Worm (Caenorhabditis elegans) whole organism, young adult: ENCODE measurements around the gene lin-36.
A peak's percentile ranks its signal among the peaks of the same experiment; 100 is the strongest.

Experiments used
- B0261.1 ChIP-seq: sonication (generic microtip); optimal IDR thresholded peaks from 2 replicates; lab custom pipeline; 2016; ENCODE audit warnings: mild to moderate bottlenecking, missing genetic modification characterization, moderate library complexity, missing compliant biosample characterization
- B0336.3 ChIP-seq: fragments of 200-800 bp; sonication (Bioruptor generic); IDR thresholded peaks from 2 replicates; pipeline ENCODE4 v1.3.6; 2022; ENCODE audit warnings: missing genetic modification characterization, missing compliant biosample characterization
- C17E4.6 ChIP-seq: fragments of 200-800 bp; sonication (Bioruptor generic); IDR thresholded peaks from 2 replicates; pipeline ENCODE4 v1.3.6; 2022; ENCODE audit warnings: missing genetic modification reagents, missing genetic modification characterization, missing compliant biosample characterization
- F10E7.11 ChIP-seq: sonication (generic microtip); optimal IDR thresholded peaks from 2 replicates; lab custom pipeline; 2017; ENCODE audit warnings: mild to moderate bottlenecking, missing genetic modification characterization, moderate library complexity, missing compliant biosample characterization
- F23B12.7 ChIP-seq: sonication (generic microtip); optimal IDR thresholded peaks from 2 replicates; lab custom pipeline; 2017; ENCODE audit warnings: missing genetic modification characterization, mild to moderate bottlenecking, missing compliant biosample characterization, antibody characterized with exemption, moderate library complexity; ENCODE audit not compliant: insufficient read depth
- F33H1.4 ChIP-seq: fragments of 200-800 bp; sonication (Bioruptor generic); IDR thresholded peaks from 2 replicates; pipeline ENCODE4 v1.3.6; 2022; ENCODE audit warnings: missing genetic modification reagents, missing genetic modification characterization, missing compliant biosample characterization
- F37B4.10 ChIP-seq: fragments of 200-800 bp; sonication (Bioruptor generic); IDR thresholded peaks from 2 replicates; pipeline ENCODE4 v1.3.6; 2022; ENCODE audit warnings: missing genetic modification characterization, missing compliant biosample characterization
- F52B5.7 ChIP-seq: sonication (generic microtip); optimal IDR thresholded peaks from 2 replicates; lab custom pipeline; 2016; ENCODE audit warnings: mild to moderate bottlenecking, missing genetic modification characterization, missing compliant biosample characterization
- T07F8.4 ChIP-seq: sonication (generic microtip); optimal IDR thresholded peaks from 2 replicates; lab custom pipeline; 2016; ENCODE audit warnings: mild to moderate bottlenecking, missing genetic modification characterization, moderate library complexity, missing compliant biosample characterization
- T26A5.8 ChIP-seq: sonication (generic microtip); optimal IDR thresholded peaks from 2 replicates; lab custom pipeline; 2016; ENCODE audit warnings: missing genetic modification characterization, missing compliant biosample characterization
- ZK185.1 ChIP-seq: sonication (generic microtip); optimal IDR thresholded peaks from 2 replicates; lab custom pipeline; 2016; ENCODE audit warnings: mild to moderate bottlenecking, missing genetic modification characterization, missing compliant biosample characterization; ENCODE audit not compliant: poor library complexity, severe bottlenecking
- aptf-2 ChIP-seq: fragments of 200-800 bp; sonication (Bioruptor generic); conservative IDR thresholded peaks from 2 replicates; pipeline ENCODE4 v1.3.6; 2022; ENCODE audit warnings: missing genetic modification reagents, missing genetic modification characterization, missing compliant biosample characterization
- attf-3 ChIP-seq: fragments of 200-800 bp; sonication (Bioruptor generic); conservative IDR thresholded peaks from 2 replicates; pipeline ENCODE4 v1.3.6; 2022; ENCODE audit warnings: missing genetic modification reagents, missing genetic modification characterization, missing compliant biosample characterization
- ceh-100 ChIP-seq: fragments of 200-800 bp; sonication (Bioruptor generic); IDR thresholded peaks from 2 replicates; pipeline ENCODE4 v1.3.6; 2022; ENCODE audit warnings: missing genetic modification reagents, missing genetic modification characterization, missing compliant biosample characterization
- ceh-58 ChIP-seq: fragments of 200-800 bp; sonication (Bioruptor generic); IDR thresholded peaks from 2 replicates; pipeline ENCODE4 v1.3.6; 2022; ENCODE audit warnings: missing genetic modification characterization, missing compliant biosample characterization
- chd-7 ChIP-seq: sonication (generic microtip); optimal IDR thresholded peaks from 2 replicates; lab custom pipeline; 2016; ENCODE audit warnings: mild to moderate bottlenecking, missing genetic modification characterization, moderate library complexity, missing compliant biosample characterization
- dox-1 ChIP-seq: fragments of 200-800 bp; sonication (Bioruptor generic); IDR thresholded peaks from 2 replicates; pipeline ENCODE4 v1.3.6; 2022; ENCODE audit warnings: missing genetic modification reagents, missing genetic modification characterization, missing compliant biosample characterization
- efl-1 ChIP-seq: fragments of 150-350 bp; optimal IDR thresholded peaks from 2 replicates; lab custom pipeline; 2014; ENCODE audit warnings: missing biosample characterization, missing genetic modification reagents, missing genetic modification characterization
- egl-18 ChIP-seq: fragments of 200-800 bp; sonication (Bioruptor generic); IDR thresholded peaks from 2 replicates; pipeline ENCODE4 v1.3.6; 2022; ENCODE audit warnings: missing genetic modification reagents, missing genetic modification characterization, missing compliant biosample characterization
- egrh-3 ChIP-seq: fragments of 200-800 bp; sonication (Bioruptor generic); IDR thresholded peaks from 2 replicates; pipeline ENCODE4 v1.3.6; 2022; ENCODE audit warnings: missing genetic modification reagents, missing genetic modification characterization, missing compliant biosample characterization
- ekl-4 ChIP-seq: fragments of 200-800 bp; sonication (Bioruptor generic); IDR thresholded peaks from 2 replicates; pipeline ENCODE4 v1.3.6; 2022; ENCODE audit warnings: missing genetic modification reagents, missing genetic modification characterization, missing compliant biosample characterization
- gei-17 ChIP-seq: fragments of 200-800 bp; sonication (Bioruptor generic); optimal IDR thresholded peaks from 2 replicates; lab custom pipeline; 2018; ENCODE audit warnings: mild to moderate bottlenecking, missing genetic modification characterization, missing compliant biosample characterization
- him-1 ChIP-seq: sonication (generic microtip); optimal IDR thresholded peaks from 2 replicates; lab custom pipeline; 2016; ENCODE audit warnings: missing genotype, missing genetic modification reagents, missing genetic modification characterization, missing compliant biosample characterization
- hrde-1 ChIP-seq: sonication (generic microtip); optimal IDR thresholded peaks from 2 replicates; lab custom pipeline; 2016; ENCODE audit warnings: missing genetic modification characterization, mild to moderate bottlenecking, missing compliant biosample characterization, moderate library complexity, missing genotype, missing genetic modification reagents, borderline replicate concordance
- let-607 ChIP-seq, 2 experiments: fragments of 200-800 bp in 1 of 2; sonication (Bioruptor generic) in 1 of 2; sonication (generic microtip) in 1 of 2; optimal IDR thresholded peaks; 2 replicates each; lab custom pipeline; 2016 to 2018; ENCODE audit warnings: mild to moderate bottlenecking in 2 of 2, missing compliant biosample characterization in 2 of 2, missing genetic modification characterization in 2 of 2, moderate library complexity in 2 of 2, missing genotype in 1 of 2
- lin-26 ChIP-seq: fragments of 200-800 bp; sonication (Bioruptor generic); IDR thresholded peaks from 2 replicates; pipeline ENCODE4 v1.3.6; 2022; ENCODE audit warnings: missing genetic modification reagents, missing genetic modification characterization, missing compliant biosample characterization
- lin-35 ChIP-seq, 3 experiments: fragments of 150-350 bp in 2 of 3; sonication (generic microtip) in 1 of 3; optimal IDR thresholded peaks; 2 replicates each; lab custom pipeline; 2014 to 2018; ENCODE audit warnings: missing biosample characterization in 3 of 3, missing genetic modification characterization in 3 of 3, missing genetic modification reagents in 3 of 3
- lin-40 ChIP-seq: sonication (generic microtip); optimal IDR thresholded peaks from 2 replicates; lab custom pipeline; 2016; ENCODE audit warnings: missing genetic modification characterization, mild to moderate bottlenecking, missing compliant biosample characterization, missing genotype, missing genetic modification reagents
- lsy-27 ChIP-seq: sonication (generic microtip); optimal IDR thresholded peaks from 2 replicates; lab custom pipeline; 2017; ENCODE audit warnings: missing genetic modification characterization, mild to moderate bottlenecking, missing compliant biosample characterization, antibody characterized with exemption, missing genotype, borderline replicate concordance; ENCODE audit not compliant: insufficient read depth
- madf-3 ChIP-seq: fragments of 200-800 bp; sonication (Bioruptor generic); IDR thresholded peaks from 2 replicates; pipeline ENCODE4 v1.3.6; 2022; ENCODE audit warnings: missing genetic modification reagents, missing genetic modification characterization, missing compliant biosample characterization
- madf-6 ChIP-seq: fragments of 200-800 bp; sonication (Bioruptor generic); IDR thresholded peaks from 2 replicates; pipeline ENCODE4 v1.3.6; 2022; ENCODE audit warnings: missing genetic modification reagents, missing genetic modification characterization, missing compliant biosample characterization
- madf-8 ChIP-seq: fragments of 200-800 bp; sonication (Bioruptor generic); conservative IDR thresholded peaks from 2 replicates; pipeline ENCODE4 v1.3.6; 2022; ENCODE audit warnings: missing genetic modification reagents, missing genetic modification characterization, missing compliant biosample characterization
- mel-28 ChIP-seq: sonication (generic microtip); optimal IDR thresholded peaks from 2 replicates; lab custom pipeline; 2016; ENCODE audit warnings: borderline replicate concordance, mild to moderate bottlenecking, missing genetic modification characterization, missing compliant biosample characterization
- nfyb-1 ChIP-seq: fragments of 200-800 bp; sonication (Bioruptor generic); IDR thresholded peaks from 2 replicates; pipeline ENCODE4 v1.3.6; 2022; ENCODE audit warnings: missing genetic modification reagents, missing genetic modification characterization, missing compliant biosample characterization
- nhr-120 ChIP-seq: fragments of 200-800 bp; sonication (Bioruptor generic); IDR thresholded peaks from 2 replicates; pipeline ENCODE4 v1.3.6; 2022; ENCODE audit warnings: missing genetic modification characterization, missing compliant biosample characterization
- nhr-27 ChIP-seq: fragments of 200-800 bp; sonication (Bioruptor generic); optimal IDR thresholded peaks from 2 replicates; lab custom pipeline; 2018; ENCODE audit warnings: mild to moderate bottlenecking, missing genetic modification characterization, moderate library complexity, missing compliant biosample characterization
- nhr-80 ChIP-seq: sonication (generic microtip); optimal IDR thresholded peaks from 2 replicates; lab custom pipeline; 2016; ENCODE audit warnings: missing genetic modification characterization, missing compliant biosample characterization
- pbrm-1 ChIP-seq: fragments of 200-800 bp; sonication (Bioruptor generic); IDR thresholded peaks from 2 replicates; pipeline ENCODE4 v1.3.6; 2022; ENCODE audit warnings: missing genetic modification reagents, missing genetic modification characterization, missing compliant biosample characterization
- pha-4 ChIP-seq: fragments of 150-350 bp; sonication (generic microtip); optimal IDR thresholded peaks from 2 replicates; lab custom pipeline; 2014; ENCODE audit warnings: missing biosample characterization, missing genetic modification reagents, missing genetic modification characterization
- rcor-1 ChIP-seq: fragments of 200-800 bp; sonication (Bioruptor generic); IDR thresholded peaks from 2 replicates; pipeline ENCODE4 v1.3.6; 2022; ENCODE audit warnings: missing genetic modification reagents, missing genetic modification characterization, missing compliant biosample characterization
- sdz-38 ChIP-seq: sonication (generic microtip); optimal IDR thresholded peaks from 2 replicates; lab custom pipeline; 2016; ENCODE audit warnings: missing genotype, missing genetic modification characterization, missing compliant biosample characterization
- snpc-1.3 ChIP-seq: sonication (generic microtip); optimal IDR thresholded peaks from 2 replicates; lab custom pipeline; 2017; ENCODE audit warnings: missing genetic modification characterization, mild to moderate bottlenecking, missing compliant biosample characterization, antibody characterized with exemption, moderate library complexity, missing genotype, missing genetic modification reagents; ENCODE audit not compliant: insufficient read depth
- snpc-4 ChIP-seq, 5 experiments: fragments of 150-350 bp in 1 of 5; sonication (generic microtip) in 4 of 5; optimal IDR thresholded peaks; 2 replicates each; lab custom pipeline; 2014 to 2018; ENCODE audit warnings: missing genetic modification characterization in 5 of 5, missing biosample characterization in 3 of 5, antibody characterized with exemption in 2 of 5, mild to moderate bottlenecking in 2 of 5, missing compliant biosample characterization in 2 of 5, missing genotype in 2 of 5, moderate library complexity in 2 of 5, missing genetic modification reagents in 1 of 5
- unc-130 ChIP-seq: sonication (generic microtip); optimal IDR thresholded peaks from 2 replicates; lab custom pipeline; 2016; ENCODE audit warnings: missing genetic modification reagents, missing genetic modification characterization, missing compliant biosample characterization
- zim-3 ChIP-seq: sonication (generic microtip); optimal IDR thresholded peaks from 2 replicates; lab custom pipeline; 2017; ENCODE audit warnings: mild to moderate bottlenecking, missing genetic modification characterization, moderate library complexity, missing compliant biosample characterization
- ztf-25 ChIP-seq: fragments of 200-800 bp; sonication (Bioruptor generic); IDR thresholded peaks from 2 replicates; pipeline ENCODE4 v1.3.6; 2022; ENCODE audit warnings: missing genetic modification reagents, missing genetic modification characterization, missing compliant biosample characterization

The lin-36 gene

DNA sequence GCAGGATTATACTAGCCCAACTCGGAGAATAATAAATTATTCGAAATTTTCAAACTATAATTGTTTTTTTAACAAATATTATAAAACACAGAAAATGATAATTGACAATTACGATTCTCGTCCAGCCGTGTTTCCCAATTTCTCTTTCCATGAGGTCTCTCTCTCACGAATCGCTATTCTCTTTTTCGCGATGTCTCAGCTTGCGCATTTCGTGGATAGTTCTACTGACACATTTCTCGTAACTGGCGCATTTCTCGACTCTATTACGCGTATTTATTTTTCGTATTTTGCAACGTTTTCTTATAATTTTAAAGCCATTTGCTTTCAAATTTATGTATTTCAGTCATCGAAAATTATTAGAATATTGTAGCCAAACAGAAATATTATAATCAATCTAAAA, 23.1 kb upstream of the lin-36 start:
- no peak for TF ChIP-seq F52B5.7 (tag; lab: Kevin White, UChicago)
- TF ChIP-seq ztf-25 (GFP tag; lab: Robert Waterston, UW): peak; percentile 100
- peak; percentile 98 for TF ChIP-seq aptf-2 (GFP tag; lab: Robert Waterston, UW)
- peak; percentile 37 for TF ChIP-seq lsy-27
- peak; percentile 76 for TF ChIP-seq madf-8 (GFP tag; lab: Robert Waterston, UW)
- peak; percentile 93 for TF ChIP-seq ekl-4 (GFP tag; lab: Robert Waterston, UW)
- TF ChIP-seq egl-18 (GFP tag; lab: Robert Waterston, UW): peak; percentile 69; the same call in 1 of the 2 replicates
- no peak for TF ChIP-seq nhr-27 (tag; lab: Kevin White, UChicago)
- peak; percentile 84 to 91 for TF ChIP-seq let-607 (tag; optimal IDR thresholded peaks at IDR 0.05; lab: Kevin White, UChicago)
- TF ChIP-seq snpc-1.3 (tag; lab: Kevin White, UChicago): peak; percentile 89
- TF ChIP-seq T07F8.4: peak; percentile 96
- TF ChIP-seq unc-130 (GFP tag; lab: Kevin White, UChicago): peak; percentile 99
- no peak for TF ChIP-seq sdz-38
- TF ChIP-seq ceh-58 (GFP tag; lab: Robert Waterston, UW): no peak
- peak; percentile 97 for TF ChIP-seq lin-26 (GFP tag; lab: Robert Waterston, UW)
- TF ChIP-seq F10E7.11 (tag; lab: Kevin White, UChicago): peak; percentile 38
- TF ChIP-seq gei-17 (GFP tag; lab: Kevin White, UChicago): no peak
- no peak; the same call in none of the 2 replicates for TF ChIP-seq madf-6
- 0 out of 2 replicates have a peak, but pooled peaks have one; percentile 49 for TF ChIP-seq nhr-120 (GFP tag; lab: Robert Waterston, UW)
- TF ChIP-seq F37B4.10 (GFP tag; lab: Robert Waterston, UW): peak; percentile 88; the same call in 1 of the 2 replicates
- no peak; the same call in 1 of the 2 replicates for TF ChIP-seq nfyb-1 (GFP tag; lab: Robert Waterston, UW)
- peak; percentile 95 for TF ChIP-seq pha-4 (tag; lab: Kevin White, UChicago)
- TF ChIP-seq pbrm-1: peak; percentile 98
- peak; percentile 94 for TF ChIP-seq attf-3
- TF ChIP-seq dox-1 (GFP tag; lab: Robert Waterston, UW): peak; percentile 99
- peak; percentile 99 for TF ChIP-seq nhr-80 (tag; lab: Kevin White, UChicago)
- peak; percentile 96 for TF ChIP-seq C17E4.6 (GFP tag; lab: Robert Waterston, UW)
- TF ChIP-seq him-1: peak; percentile 89
- TF ChIP-seq efl-1 (GFP tag; lab: Kevin White, UChicago): peak; percentile 83
- TF ChIP-seq rcor-1 (GFP tag; lab: Robert Waterston, UW): peak; percentile 97
- peak; percentile 95 for TF ChIP-seq chd-7 (tag; lab: Kevin White, UChicago)
- TF ChIP-seq B0261.1 (tag; lab: Kevin White, UChicago): peak; percentile 51
- peak; percentile 96 for TF ChIP-seq madf-3 (GFP tag; lab: Robert Waterston, UW)
- TF ChIP-seq T26A5.8 (tag; lab: Kevin White, UChicago): no peak
- peak; percentile 77 for TF ChIP-seq mel-28 (tag; lab: Kevin White, UChicago)
- TF ChIP-seq ZK185.1: peak; percentile 98
- TF ChIP-seq F23B12.7: peak; percentile 99
- TF ChIP-seq hrde-1: peak; percentile 93
- peak in 2 of 3 experiments; percentile 69 to 97 for TF ChIP-seq lin-35 (GFP tag; optimal IDR thresholded peaks at IDR 0.05; lab: Kevin White, UChicago)
- peak; percentile 90; the same call in 1 of the 2 replicates for TF ChIP-seq B0336.3
- TF ChIP-seq snpc-4 (GFP tag; optimal IDR thresholded peaks at IDR 0.05; lab: Kevin White, UChicago): peak; percentile 83
- peak; percentile 86 to 90 (median 89) for TF ChIP-seq snpc-4 (tag; optimal IDR thresholded peaks at IDR 0.05; lab: Kevin White, UChicago)
- peak; percentile 100 for TF ChIP-seq ceh-100 (GFP tag; lab: Robert Waterston, UW)
- TF ChIP-seq F33H1.4 (GFP tag; lab: Robert Waterston, UW): peak; percentile 85
- peak; percentile 90 for TF ChIP-seq egrh-3 (GFP tag; lab: Robert Waterston, UW)
- TF ChIP-seq lin-40 (tag; lab: Kevin White, UChicago): peak; percentile 95
- TF ChIP-seq zim-3 (tag; lab: Kevin White, UChicago): peak; percentile 99
